Fruit fly (Drosophila melanogaster): ENCODE data around the gene CG34263.

DNA sequence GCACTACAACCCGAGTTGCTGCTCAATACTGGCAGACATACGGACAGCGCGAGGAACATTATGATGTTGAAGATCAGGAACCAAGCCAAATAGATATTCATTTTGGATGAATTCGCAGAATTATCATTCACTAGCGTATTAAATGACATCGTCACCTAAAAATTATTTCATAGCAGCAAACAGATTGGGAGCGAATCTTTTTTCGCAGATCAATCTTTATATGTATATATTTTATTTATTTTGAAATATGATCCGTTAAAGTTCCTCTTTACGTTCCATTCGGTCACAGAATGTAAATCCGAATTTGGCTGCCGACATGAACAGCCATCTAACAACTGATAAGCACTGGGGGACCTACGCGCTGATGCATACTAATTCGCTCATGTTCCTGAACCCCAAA lies at the start of gene CG34263:
- TF ChIP-seq Lpt (GFP tag; optimal IDR thresholded peaks at IDR 0.05): no peak
- no peak for TF ChIP-seq topi (GFP tag; optimal IDR thresholded peaks at IDR 0.05)
- no peak for TF ChIP-seq svp (GFP tag)
- no peak for TF ChIP-seq Hr39 (GFP tag; optimal IDR thresholded peaks at IDR 0.05)
- no peak for TF ChIP-seq Ets21C (GFP tag; optimal IDR thresholded peaks at IDR 0.05)
- no peak for TF ChIP-seq esn (GFP tag; optimal IDR thresholded peaks at IDR 0.05)

Data from whole organism, prepupa.